Worm (Caenorhabditis elegans): ENCODE data around the gene W04D12.1.

DNA sequence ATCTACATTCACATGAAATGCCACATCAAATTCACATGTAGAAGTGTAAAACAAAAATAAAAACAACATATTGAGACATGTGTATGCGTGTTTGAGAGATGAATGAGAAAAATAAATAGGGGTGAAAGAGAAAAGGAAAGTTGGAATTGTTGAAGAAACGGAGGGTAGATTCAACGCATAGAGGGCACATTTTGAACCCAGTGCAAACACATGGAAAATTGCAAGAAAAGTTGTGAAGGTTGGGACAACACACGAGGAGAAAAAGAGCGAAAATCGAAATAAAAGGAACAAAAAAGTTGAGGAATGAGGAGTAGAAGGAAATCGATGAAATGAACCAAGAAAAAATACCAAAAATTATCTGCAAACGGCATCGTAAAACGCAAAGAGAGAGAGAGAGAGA lies 2.9 kb downstream of the W04D12.1 start:
- TF ChIP-seq mep-1 (tag; optimal IDR thresholded peaks at IDR 0.05) (no peak), elt-3 (tag; optimal IDR thresholded peaks at IDR 0.05) (no peak), aly-2 (tag; optimal IDR thresholded peaks at IDR 0.05) (no peak), lir-3 (tag; optimal IDR thresholded peaks at IDR 0.05; ENCODE audit: poor library complexity) (no peak), fos-1 (tag; optimal IDR thresholded peaks at IDR 0.05) (no peak), nhr-19 (GFP tag; conservative IDR thresholded peaks at IDR 0.05) (no peak)
